Worm (Caenorhabditis elegans) whole organism, L2 larva: ENCODE results near the gene F02H6.3.

Experiments used
- C34F6.9 ChIP-seq: fragments of 150-350 bp; optimal IDR thresholded peaks from 2 replicates; lab custom pipeline; 2014; ENCODE audit warnings: missing biosample characterization, missing genetic modification characterization
- F13H6.1 ChIP-seq: sonication (generic microtip); optimal IDR thresholded peaks from 2 replicates; lab custom pipeline; 2016; ENCODE audit warnings: missing genetic modification characterization, missing compliant biosample characterization
- R02D3.7 ChIP-seq: fragments of 150-350 bp; optimal IDR thresholded peaks from 2 replicates; lab custom pipeline; 2014; ENCODE audit warnings: missing biosample characterization, missing genetic modification characterization
- Y55F3AM.14 ChIP-seq: fragments of 200-800 bp; sonication (Bioruptor generic); optimal IDR thresholded peaks from 2 replicates; lab custom pipeline; 2018; ENCODE audit warnings: mild to moderate bottlenecking, missing genetic modification characterization, missing compliant biosample characterization
- ZK546.5 ChIP-seq: sonication (generic microtip); optimal IDR thresholded peaks from 2 replicates; lab custom pipeline; 2017; ENCODE audit warnings: missing biosample characterization, missing genetic modification characterization
- alr-1 ChIP-seq: fragments of 150-350 bp; optimal IDR thresholded peaks from 2 replicates; lab custom pipeline; 2014; ENCODE audit warnings: missing biosample characterization, missing genetic modification characterization
- aly-2 ChIP-seq: fragments of 150-350 bp; optimal IDR thresholded peaks from 2 replicates; lab custom pipeline; 2014; ENCODE audit warnings: missing biosample characterization, missing genetic modification characterization
- ama-1 ChIP-seq: fragments of 150-350 bp; optimal IDR thresholded peaks from 2 replicates; lab custom pipeline; 2018; ENCODE audit warnings: inconsistent platforms
- blmp-1 ChIP-seq: sonication (generic microtip); optimal IDR thresholded peaks from 2 replicates; lab custom pipeline; 2017; ENCODE audit warnings: missing genetic modification characterization, mild to moderate bottlenecking, missing compliant biosample characterization, antibody characterized with exemption, moderate library complexity; ENCODE audit not compliant: insufficient read depth
- ceh-16 ChIP-seq: fragments of 150-350 bp; optimal IDR thresholded peaks from 2 replicates; lab custom pipeline; 2014; ENCODE audit warnings: missing biosample characterization, missing genetic modification characterization
- ceh-82 ChIP-seq: fragments of 150-350 bp; optimal IDR thresholded peaks from 2 replicates; lab custom pipeline; 2014; ENCODE audit warnings: missing biosample characterization, missing genetic modification characterization
- crh-2 ChIP-seq: sonication (generic microtip); optimal IDR thresholded peaks from 2 replicates; lab custom pipeline; 2017; ENCODE audit warnings: missing biosample characterization, missing genetic modification characterization
- dmd-4 ChIP-seq: sonication (generic microtip); optimal IDR thresholded peaks from 2 replicates; lab custom pipeline; 2017; ENCODE audit warnings: missing biosample characterization, missing genetic modification characterization
- egl-27 ChIP-seq: sonication (generic microtip); optimal IDR thresholded peaks from 3 replicates; lab custom pipeline; 2017; ENCODE audit warnings: missing biosample characterization, missing genetic modification reagents, missing genetic modification characterization
- elt-1 ChIP-seq: fragments of 150-350 bp; optimal IDR thresholded peaks from 2 replicates; lab custom pipeline; 2014; ENCODE audit warnings: missing biosample characterization, missing genetic modification characterization
- elt-3 ChIP-seq: sonication (generic microtip); optimal IDR thresholded peaks from 2 replicates; lab custom pipeline; 2017; ENCODE audit warnings: missing biosample characterization, missing genetic modification characterization
- fos-1 ChIP-seq: fragments of 150-350 bp; optimal IDR thresholded peaks from 2 replicates; lab custom pipeline; 2014; ENCODE audit warnings: missing biosample characterization, missing genetic modification characterization
- gmeb-1 ChIP-seq: fragments of 150-350 bp; optimal IDR thresholded peaks from 2 replicates; lab custom pipeline; 2014; ENCODE audit warnings: missing biosample characterization, missing genetic modification characterization
- lin-11 ChIP-seq: fragments of 150-350 bp; sonication (generic microtip); optimal IDR thresholded peaks from 2 replicates; lab custom pipeline; 2014; ENCODE audit warnings: missing biosample characterization, missing genetic modification characterization, inconsistent platforms, mixed read lengths
- lin-13 ChIP-seq: fragments of 150-350 bp; optimal IDR thresholded peaks from 2 replicates; lab custom pipeline; 2014; ENCODE audit warnings: missing biosample characterization, missing genetic modification reagents, missing genetic modification characterization
- lin-39 ChIP-seq: fragments of 150-350 bp; optimal IDR thresholded peaks from 2 replicates; lab custom pipeline; 2014; ENCODE audit warnings: missing biosample characterization, missing genetic modification reagents, missing genetic modification characterization
- lsy-2 ChIP-seq, 2 experiments: fragments of 150-350 bp in 1 of 2; sonication (generic microtip) in 1 of 2; optimal IDR thresholded peaks; 2 replicates each; lab custom pipeline; 2014 to 2017; ENCODE audit warnings: missing biosample characterization in 2 of 2, missing genetic modification characterization in 2 of 2
- mbf-1 ChIP-seq: sonication (generic microtip); optimal IDR thresholded peaks from 2 replicates; lab custom pipeline; 2017; ENCODE audit warnings: missing biosample characterization, missing genetic modification characterization
- mdl-1 ChIP-seq, 2 experiments: fragments of 150-350 bp in 1 of 2; sonication (generic microtip) in 1 of 2; optimal IDR thresholded peaks; 2 replicates each; lab custom pipeline; 2017; ENCODE audit warnings: missing biosample characterization in 2 of 2, missing genetic modification characterization in 2 of 2
- nhr-10 ChIP-seq: sonication (generic microtip); optimal IDR thresholded peaks from 2 replicates; lab custom pipeline; 2017; ENCODE audit warnings: missing biosample characterization, missing genetic modification characterization
- nhr-11 ChIP-seq: fragments of 150-350 bp; optimal IDR thresholded peaks from 2 replicates; lab custom pipeline; 2014; ENCODE audit warnings: missing biosample characterization, missing genetic modification characterization
- nhr-12 ChIP-seq: fragments of 150-350 bp; optimal IDR thresholded peaks from 2 replicates; lab custom pipeline; 2014; ENCODE audit warnings: missing biosample characterization, missing genetic modification characterization
- nhr-129 ChIP-seq: fragments of 150-350 bp; optimal IDR thresholded peaks from 2 replicates; lab custom pipeline; 2014; ENCODE audit warnings: missing biosample characterization, missing genetic modification characterization
- nhr-23 ChIP-seq: fragments of 150-350 bp; optimal IDR thresholded peaks from 2 replicates; lab custom pipeline; 2014; ENCODE audit warnings: missing biosample characterization, missing genetic modification reagents, missing genetic modification characterization
- nhr-237 ChIP-seq: fragments of 150-350 bp; optimal IDR thresholded peaks from 2 replicates; lab custom pipeline; 2014; ENCODE audit warnings: missing biosample characterization, missing genetic modification characterization
- nhr-25 ChIP-seq: fragments of 150-350 bp; sonication (generic microtip); optimal IDR thresholded peaks from 3 replicates; lab custom pipeline; 2014; ENCODE audit warnings: missing biosample characterization, missing genetic modification characterization
- nhr-77 ChIP-seq: fragments of 150-350 bp; optimal IDR thresholded peaks from 2 replicates; lab custom pipeline; 2014; ENCODE audit warnings: missing biosample characterization, missing genetic modification characterization
- peb-1 ChIP-seq: fragments of 150-350 bp; optimal IDR thresholded peaks from 2 replicates; lab custom pipeline; 2014; ENCODE audit warnings: missing biosample characterization, missing genetic modification characterization
- sem-4 ChIP-seq: fragments of 150-350 bp; optimal IDR thresholded peaks from 2 replicates; lab custom pipeline; 2014; ENCODE audit warnings: missing biosample characterization, missing genetic modification reagents, missing genetic modification characterization
- skn-1 ChIP-seq: sonication (generic microtip); optimal IDR thresholded peaks from 2 replicates; lab custom pipeline; 2017; ENCODE audit warnings: missing biosample characterization, missing genetic modification characterization
- sma-3 ChIP-seq: sonication (generic microtip); optimal IDR thresholded peaks from 2 replicates; lab custom pipeline; 2016; ENCODE audit warnings: missing genetic modification reagents, missing genetic modification characterization, missing compliant biosample characterization
- sma-9 ChIP-seq, 2 experiments: fragments of 150-350 bp in 1 of 2; sonication (generic microtip) in 1 of 2; optimal IDR thresholded peaks; 2 replicates each; lab custom pipeline; 2014 to 2016; ENCODE audit warnings: missing genetic modification characterization in 2 of 2, mild to moderate bottlenecking in 1 of 2, missing biosample characterization in 1 of 2, missing compliant biosample characterization in 1 of 2, missing genetic modification reagents in 1 of 2, moderate library complexity in 1 of 2
- unc-39 ChIP-seq: fragments of 150-350 bp; optimal IDR thresholded peaks from 2 replicates; lab custom pipeline; 2014; ENCODE audit warnings: missing biosample characterization, missing genetic modification characterization
- unc-55 ChIP-seq: fragments of 150-350 bp; sonication (generic microtip); optimal IDR thresholded peaks from 3 replicates; lab custom pipeline; 2014; ENCODE audit warnings: missing biosample characterization, missing genetic modification reagents, missing genetic modification characterization
- zag-1 ChIP-seq: fragments of 150-350 bp; optimal IDR thresholded peaks from 2 replicates; lab custom pipeline; 2014; ENCODE audit warnings: missing biosample characterization, missing genetic modification characterization
- ztf-1 ChIP-seq: fragments of 200-800 bp; sonication (Bioruptor generic); conservative IDR thresholded peaks from 2 replicates; pipeline ENCODE4 v1.3.6; 2022; ENCODE audit warnings: missing genetic modification characterization, missing compliant biosample characterization
- ztf-11 ChIP-seq: sonication (generic microtip); optimal IDR thresholded peaks from 2 replicates; lab custom pipeline; 2017; ENCODE audit warnings: missing biosample characterization, missing genetic modification characterization
- ztf-4 ChIP-seq: fragments of 150-350 bp; optimal IDR thresholded peaks from 2 replicates; lab custom pipeline; 2014; ENCODE audit warnings: missing biosample characterization, missing genetic modification characterization

Gene F02H6.3

DNA sequence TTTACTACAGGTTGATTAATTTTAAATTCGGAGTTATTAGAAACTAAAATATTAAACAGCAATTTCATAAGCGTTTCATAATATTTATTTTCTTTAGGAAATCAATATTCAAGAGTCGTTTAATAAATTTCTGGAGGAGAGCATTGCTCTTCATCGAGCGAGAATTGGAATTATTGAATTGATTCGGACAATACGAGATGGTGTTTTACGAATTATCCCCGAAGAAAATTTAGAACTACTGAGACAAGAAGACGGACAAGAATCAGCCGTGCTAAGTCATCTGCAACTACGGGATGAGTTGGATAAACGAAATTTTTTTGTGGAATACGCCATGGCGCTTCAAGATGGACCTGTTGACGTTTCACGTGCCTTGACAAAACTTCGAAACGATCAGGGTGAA, 8.9 kb upstream of the F02H6.3 start:
- TF ChIP-seq unc-39 = no peak
- no peak for TF ChIP-seq gmeb-1 (tag; lab: Kevin White, UChicago)
- TF ChIP-seq nhr-10 (tag; lab: Kevin White, UChicago) = no peak
- no peak for TF ChIP-seq mbf-1 (tag; lab: Kevin White, UChicago)
- no peak for TF ChIP-seq peb-1 (tag; lab: Kevin White, UChicago)
- no peak for TF ChIP-seq lin-13
- TF ChIP-seq mdl-1 (tag; optimal IDR thresholded peaks at IDR 0.05; lab: Kevin White, UChicago) = no peak
- TF ChIP-seq crh-2 (tag; lab: Kevin White, UChicago) = no peak
- no peak for TF ChIP-seq aly-2 (tag; lab: Kevin White, UChicago)

DNA sequence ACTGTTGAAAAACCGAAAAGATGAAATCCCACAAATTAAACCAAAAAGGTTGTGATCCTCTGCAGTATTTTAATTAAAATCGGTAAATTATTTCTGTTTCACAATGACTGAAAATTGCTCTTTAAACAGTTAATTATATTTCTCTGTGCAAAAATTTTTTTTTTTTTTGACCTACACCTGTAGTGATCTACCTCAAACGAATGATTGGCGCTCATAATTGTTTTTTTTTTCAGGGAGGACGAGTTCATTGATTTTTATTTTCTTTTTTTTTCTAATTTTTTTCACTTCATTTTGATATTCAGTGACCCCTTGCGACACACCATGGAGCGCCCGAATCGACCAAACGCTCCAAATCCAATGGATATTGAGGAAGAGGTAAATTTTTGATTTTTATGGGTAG, 7.1 kb upstream of the F02H6.3 start, which contains the start of gene F02H6.2:
F02H6.2 (plus strand) TSS at position 301 of the 400 bp plus-strand sequence.
- TF ChIP-seq F13H6.1 (tag; lab: Kevin White, UChicago) (no peak), zag-1 (tag; lab: Kevin White, UChicago) (no peak), nhr-77 (tag; lab: Kevin White, UChicago) (no peak), blmp-1 (tag; lab: Kevin White, UChicago) (no peak), R02D3.7 (tag; lab: Kevin White, UChicago) (no peak), nhr-12 (tag; lab: Kevin White, UChicago) (no peak), alr-1 (tag; lab: Kevin White, UChicago) (no peak), ceh-16 (tag; lab: Kevin White, UChicago) (no peak), gmeb-1 (tag; lab: Kevin White, UChicago) (no peak), unc-39 (no peak), unc-55 (GFP tag; lab: Kevin White, UChicago) (no peak), nhr-237 (no peak), Y55F3AM.14 (GFP tag; lab: Kevin White, UChicago) (no peak), nhr-25 (tag; lab: Kevin White, UChicago) (no peak), ztf-11 (tag; lab: Kevin White, UChicago) (no peak), egl-27 (tag; lab: Kevin White, UChicago) (no peak), C34F6.9 (tag; lab: Kevin White, UChicago) (no peak), aly-2 (tag; lab: Kevin White, UChicago) (no peak), dmd-4 (tag; lab: Kevin White, UChicago) (no peak)

ce11 chrIV:14215777-14216176, 12.6 kb downstream of the F02H6.3 start:
- TF ChIP-seq nhr-25 (tag; lab: Kevin White, UChicago) = no peak
- TF ChIP-seq gmeb-1 (tag; lab: Kevin White, UChicago) = no peak
- no peak for TF ChIP-seq fos-1 (tag; lab: Kevin White, UChicago)
- no peak for TF ChIP-seq ceh-82 (tag; lab: Kevin White, UChicago)
- no peak for TF ChIP-seq ceh-16 (tag; lab: Kevin White, UChicago)
- no peak for TF ChIP-seq nhr-77 (tag; lab: Kevin White, UChicago)
- TF ChIP-seq lin-11 (tag; lab: Kevin White, UChicago) = no peak
- TF ChIP-seq nhr-129 (tag; lab: Kevin White, UChicago) = no peak
- no peak for TF ChIP-seq ztf-4 (tag; lab: Kevin White, UChicago)
- no peak for TF ChIP-seq peb-1 (tag; lab: Kevin White, UChicago)
- TF ChIP-seq blmp-1 (tag; lab: Kevin White, UChicago) = no peak
- TF ChIP-seq crh-2 (tag; lab: Kevin White, UChicago) = no peak
- no peak for TF ChIP-seq unc-39
- TF ChIP-seq egl-27 (tag; lab: Kevin White, UChicago) = no peak
- no peak for TF ChIP-seq lin-39 (tag; lab: Kevin White, UChicago)

ce11 chrIV:14219714-14220113, 16.5 kb downstream of the F02H6.3 start, which contains the start of gene sqrd-1:
sqrd-1 (plus strand) TSS chrIV:14219871.
- TF ChIP-seq egl-27 (tag; lab: Kevin White, UChicago) (no peak), unc-39 (no peak), mbf-1 (tag; lab: Kevin White, UChicago) (no peak), lin-39 (tag; lab: Kevin White, UChicago) (no peak), ama-1 (peak; percentile 40), nhr-12 (tag; lab: Kevin White, UChicago) (no peak), sma-3 (GFP tag; lab: Kevin White, UChicago) (no peak), sma-9 (GFP tag; optimal IDR thresholded peaks at IDR 0.05; lab: Kevin White, UChicago) (peak; percentile 71), sma-9 (tag; optimal IDR thresholded peaks at IDR 0.05; lab: Kevin White, UChicago) (no peak), peb-1 (tag; lab: Kevin White, UChicago) (no peak), gmeb-1 (tag; lab: Kevin White, UChicago) (peak; percentile 36), nhr-23 (no peak), lsy-2 (tag; optimal IDR thresholded peaks at IDR 0.05; lab: Kevin White, UChicago) (peak in 1 of 2 experiments; percentile 51), ceh-16 (tag; lab: Kevin White, UChicago) (no peak), nhr-77 (tag; lab: Kevin White, UChicago) (no peak), R02D3.7 (tag; lab: Kevin White, UChicago) (no peak), nhr-237 (no peak), alr-1 (tag; lab: Kevin White, UChicago) (no peak), sem-4 (tag; lab: Kevin White, UChicago) (no peak), nhr-129 (tag; lab: Kevin White, UChicago) (peak; percentile 95), nhr-25 (tag; lab: Kevin White, UChicago) (peak; percentile 41), elt-1 (tag; lab: Kevin White, UChicago) (peak; percentile 15), fos-1 (tag; lab: Kevin White, UChicago) (peak; percentile 1), nhr-11 (tag; lab: Kevin White, UChicago) (no peak), ZK546.5 (tag; lab: Kevin White, UChicago) (no peak), ztf-1 (no peak), crh-2 (tag; lab: Kevin White, UChicago) (no peak), skn-1 (tag; lab: Kevin White, UChicago) (no peak), lin-11 (tag; lab: Kevin White, UChicago) (no peak), elt-3 (tag; lab: Kevin White, UChicago) (no peak), ztf-4 (tag; lab: Kevin White, UChicago) (no peak), nhr-10 (tag; lab: Kevin White, UChicago) (no peak)
